Fruit fly (Drosophila melanogaster) whole organism, embryonic: Measurements from ENCODE around the gene CG43658.
A peak's percentile ranks its signal among the peaks of the same experiment; 100 is the strongest.

ENCODE experiments used
- Awh ChIP-seq: fragments of 200-800 bp; sonication (Bioruptor generic); IDR thresholded peaks from 2 replicates; pipeline ENCODE4, ENCODE4 v1.3.6; 2022; ENCODE audit warnings: missing biosample characterization, missing genetic modification characterization
- Blimp-1 ChIP-seq: fragments of 200-800 bp; sonication (Bioruptor generic); optimal IDR thresholded peaks from 3 replicates; lab custom pipeline; 2018; ENCODE audit warnings: missing biosample characterization, missing genetic modification characterization, mild to moderate bottlenecking, moderate library complexity, missing genetic modification reagents
- CG10321 ChIP-seq: fragments of 200-800 bp; sonication (Bioruptor generic); IDR thresholded peaks from 2 replicates; pipeline ENCODE4 v1.3.6; 2022; ENCODE audit warnings: missing biosample characterization, missing genetic modification characterization
- CG10959 ChIP-seq: fragments of 200-800 bp; sonication (Bioruptor generic); IDR thresholded peaks from 2 replicates; pipeline ENCODE4 v1.3.6; 2022; ENCODE audit warnings: missing biosample characterization, missing genetic modification characterization
- CG12071 ChIP-seq: fragments of 200-800 bp; sonication (Bioruptor generic); optimal IDR thresholded peaks from 3 replicates; lab custom pipeline; 2018; ENCODE audit warnings: missing biosample characterization, mild to moderate bottlenecking, missing genetic modification characterization
- CG12155 ChIP-seq: fragments of 200-800 bp; sonication (Bioruptor generic); optimal IDR thresholded peaks from 3 replicates; lab custom pipeline; 2016; ENCODE audit warnings: missing biosample characterization, missing genetic modification characterization
- CG12659 ChIP-seq: fragments of 200-800 bp; sonication (Bioruptor generic); optimal IDR thresholded peaks from 3 replicates; lab custom pipeline; 2017; ENCODE audit warnings: mild to moderate bottlenecking, missing biosample characterization, missing genetic modification reagents, missing genetic modification characterization
- CG13775 ChIP-seq: fragments of 200-800 bp; sonication (Bioruptor generic); optimal IDR thresholded peaks from 3 replicates; lab custom pipeline; 2017; ENCODE audit warnings: missing biosample characterization, mild to moderate bottlenecking, missing genetic modification characterization
- CG15073 ChIP-seq: fragments of 200-800 bp; sonication (Bioruptor generic); optimal IDR thresholded peaks from 2 replicates; lab custom pipeline; 2016; ENCODE audit warnings: missing biosample characterization, missing genetic modification characterization
- CG1602 ChIP-seq: fragments of 200-800 bp; sonication (Bioruptor generic); optimal IDR thresholded peaks from 3 replicates; lab custom pipeline; 2016; ENCODE audit warnings: missing biosample characterization, missing genetic modification characterization
- CG16815 ChIP-seq: fragments of 200-800 bp; sonication (Bioruptor generic); optimal IDR thresholded peaks from 3 replicates; lab custom pipeline; 2017; ENCODE audit warnings: missing biosample characterization, mild to moderate bottlenecking, missing genetic modification characterization
- CG17186 ChIP-seq: fragments of 200-800 bp; sonication (Bioruptor generic); optimal IDR thresholded peaks from 3 replicates; lab custom pipeline; 2017; ENCODE audit warnings: missing biosample characterization, missing genetic modification reagents, missing genetic modification characterization
- CG2712 ChIP-seq: fragments of 200-800 bp; optimal IDR thresholded peaks from 3 replicates; lab custom pipeline; 2019; ENCODE audit warnings: missing biosample characterization, mild to moderate bottlenecking, missing genetic modification characterization, moderate library complexity
- CG2875 ChIP-seq: fragments of 200-800 bp; sonication (Bioruptor generic); optimal IDR thresholded peaks from 2 replicates; lab custom pipeline; 2017; ENCODE audit warnings: missing biosample characterization, mild to moderate bottlenecking, missing genetic modification characterization, missing genetic modification reagents
- CG3163 ChIP-seq: fragments of 200-800 bp; sonication (Bioruptor generic); optimal IDR thresholded peaks from 3 replicates; lab custom pipeline; 2016; ENCODE audit warnings: missing biosample characterization, missing genetic modification characterization
- CG4282 ChIP-seq: fragments of 200-800 bp; sonication (Bioruptor generic); optimal IDR thresholded peaks from 2 replicates; lab custom pipeline; 2016; ENCODE audit warnings: missing biosample characterization, missing genetic modification characterization
- CG6854 ChIP-seq: fragments of 200-800 bp; sonication (Bioruptor generic); optimal IDR thresholded peaks from 3 replicates; lab custom pipeline; 2017; ENCODE audit warnings: missing biosample characterization, mild to moderate bottlenecking, missing genetic modification characterization
- CG7372 ChIP-seq: fragments of 200-800 bp; sonication (Bioruptor generic); IDR thresholded peaks from 2 replicates; pipeline ENCODE4 v1.3.6; 2022; ENCODE audit warnings: missing biosample characterization, missing genetic modification characterization
- CG7786 ChIP-seq: fragments of 200-800 bp; sonication (Bioruptor generic); optimal IDR thresholded peaks from 2 replicates; lab custom pipeline; 2016; ENCODE audit warnings: missing biosample characterization, missing genetic modification characterization
- CG9932 ChIP-seq: fragments of 200-800 bp; sonication (Bioruptor generic); IDR thresholded peaks from 2 replicates; pipeline ENCODE4 v1.3.6; 2022; ENCODE audit warnings: missing biosample characterization, missing genetic modification characterization
- Dad ChIP-seq: fragments of 200-800 bp; sonication (Bioruptor generic); optimal IDR thresholded peaks from 3 replicates; lab custom pipeline; 2016; ENCODE audit warnings: missing biosample characterization, missing genetic modification characterization
- Dll ChIP-seq: fragments of 200-800 bp; sonication (Bioruptor generic); IDR thresholded peaks from 4 replicates; pipeline ENCODE4 v1.3.6; 2022; ENCODE audit warnings: missing biosample characterization, missing genetic modification characterization; ENCODE audit not compliant: partially characterized antibody
- Doc3 ChIP-seq: fragments of 200-800 bp; sonication (Bioruptor generic); IDR thresholded peaks from 3 replicates; pipeline ENCODE4 v1.3.6; 2022; ENCODE audit warnings: missing biosample characterization, missing genetic modification characterization; ENCODE audit not compliant: partially characterized antibody
- E2f1 ChIP-seq: fragments of 200-800 bp; sonication (Bioruptor generic); IDR thresholded peaks from 2 replicates; pipeline ENCODE4 v1.3.6; 2022; ENCODE audit warnings: missing biosample characterization, missing genetic modification characterization
- GATAe ChIP-seq: fragments of 200-800 bp; sonication (Bioruptor generic); conservative IDR thresholded peaks from 2 replicates; pipeline ENCODE4 v1.3.6; 2022; ENCODE audit warnings: missing biosample characterization, missing genetic modification characterization
- Gsc ChIP-seq: fragments of 200-800 bp; sonication (Bioruptor generic); IDR thresholded peaks from 2 replicates; pipeline ENCODE4 v1.3.6; 2022; ENCODE audit warnings: missing biosample characterization, missing genetic modification characterization
- HLH3B ChIP-seq: fragments of 200-800 bp; sonication (Bioruptor generic); IDR thresholded peaks from 2 replicates; pipeline ENCODE4 v1.3.6; 2022; ENCODE audit warnings: missing biosample characterization, missing genetic modification characterization
- HLHmδ ChIP-seq: fragments of 200-800 bp; sonication (Bioruptor generic); optimal IDR thresholded peaks from 2 replicates; lab custom pipeline; 2018; ENCODE audit warnings: missing biosample characterization, mild to moderate bottlenecking, missing genetic modification characterization, moderate library complexity
- HmgZ ChIP-seq: fragments of 200-800 bp; sonication (Bioruptor generic); optimal IDR thresholded peaks from 2 replicates; lab custom pipeline; 2018; ENCODE audit warnings: missing biosample characterization, mild to moderate bottlenecking, missing genetic modification characterization
- Hr51 ChIP-seq, 2 experiments: fragments of 200-800 bp; sonication (Bioruptor generic); optimal IDR thresholded peaks; 2 replicates in 1 of 2; 3 replicates in 1 of 2; lab custom pipeline; 2016 to 2018; ENCODE audit warnings: missing biosample characterization in 2 of 2, missing genetic modification characterization in 2 of 2, mild to moderate bottlenecking in 1 of 2, moderate library complexity in 1 of 2
- MTF-1 ChIP-seq: fragments of 200-800 bp; sonication (Bioruptor generic); optimal IDR thresholded peaks from 2 replicates; lab custom pipeline; 2018; ENCODE audit warnings: missing biosample characterization, mild to moderate bottlenecking, missing genetic modification characterization, borderline replicate concordance
- Spps ChIP-seq: fragments of 200-800 bp; sonication (Bioruptor generic); optimal IDR thresholded peaks from 2 replicates; lab custom pipeline; 2018; ENCODE audit warnings: missing biosample characterization, mild to moderate bottlenecking, missing genetic modification characterization
- Taf1 ChIP-seq: fragments of 200-800 bp; sonication (Bioruptor generic); IDR thresholded peaks from 2 replicates; pipeline ENCODE4 v1.3.6; 2022; ENCODE audit warnings: missing biosample characterization, missing genetic modification characterization
- Xbp1 ChIP-seq: fragments of 200-800 bp; sonication (Bioruptor generic); optimal IDR thresholded peaks from 3 replicates; lab custom pipeline; 2016; ENCODE audit warnings: missing biosample characterization, mild to moderate bottlenecking, missing genetic modification characterization
- amos ChIP-seq: fragments of 200-800 bp; sonication (Bioruptor generic); IDR thresholded peaks from 2 replicates; pipeline ENCODE4 v1.3.6; 2022; ENCODE audit warnings: missing biosample characterization, missing genetic modification characterization; ENCODE audit not compliant: partially characterized antibody
- bbx ChIP-seq: fragments of 200-800 bp; sonication (Bioruptor generic); IDR thresholded peaks from 2 replicates; pipeline ENCODE4 v1.3.6; 2022; ENCODE audit warnings: missing biosample characterization, missing genetic modification characterization; ENCODE audit not compliant: partially characterized antibody
- dm ChIP-seq: fragments of 200-800 bp; sonication (Bioruptor generic); optimal IDR thresholded peaks from 3 replicates; lab custom pipeline; 2016; ENCODE audit warnings: missing biosample characterization, missing genetic modification characterization
- dysf ChIP-seq: fragments of 200-800 bp; sonication (Bioruptor generic); IDR thresholded peaks from 3 replicates; pipeline ENCODE4 v1.3.6; 2022; ENCODE audit warnings: missing biosample characterization, missing genetic modification characterization
- esg ChIP-seq: fragments of 200-800 bp; sonication (Bioruptor generic); conservative IDR thresholded peaks from 2 replicates; pipeline ENCODE4 v1.3.6; 2022; ENCODE audit warnings: missing biosample characterization, missing genetic modification characterization
- gem ChIP-seq: fragments of 200-800 bp; sonication (Bioruptor generic); optimal IDR thresholded peaks from 2 replicates; lab custom pipeline; 2019; ENCODE audit warnings: missing biosample characterization, mild to moderate bottlenecking, missing genetic modification characterization, moderate library complexity
- knrl ChIP-seq: fragments of 200-800 bp; sonication (Bioruptor generic); IDR thresholded peaks from 3 replicates; pipeline ENCODE4 v1.3.6; 2022; ENCODE audit warnings: missing biosample characterization, missing genetic modification characterization; ENCODE audit not compliant: partially characterized antibody
- lilli ChIP-seq: fragments of 200-800 bp; sonication (Bioruptor generic); optimal IDR thresholded peaks from 3 replicates; lab custom pipeline; 2016; ENCODE audit warnings: missing biosample characterization, missing genetic modification characterization
- luna ChIP-seq: fragments of 200-800 bp; sonication (Bioruptor generic); optimal IDR thresholded peaks from 2 replicates; lab custom pipeline; 2016; ENCODE audit warnings: missing biosample characterization, missing genetic modification characterization
- mirr ChIP-seq: fragments of 200-800 bp; sonication (Bioruptor generic); optimal IDR thresholded peaks from 3 replicates; lab custom pipeline; 2018; ENCODE audit warnings: missing biosample characterization, mild to moderate bottlenecking, missing genetic modification characterization
- oc ChIP-seq: fragments of 200-800 bp; sonication (Bioruptor generic); optimal IDR thresholded peaks from 2 replicates; lab custom pipeline; 2018; ENCODE audit warnings: missing biosample characterization, mild to moderate bottlenecking, missing genetic modification characterization, moderate library complexity
- sd ChIP-seq: fragments of 200-800 bp; sonication (Bioruptor generic); optimal IDR thresholded peaks from 3 replicates; lab custom pipeline; 2018; ENCODE audit warnings: missing biosample characterization, mild to moderate bottlenecking, missing genetic modification characterization, moderate library complexity
- slp2 ChIP-seq: fragments of 200-800 bp; sonication (Bioruptor generic); optimal IDR thresholded peaks from 2 replicates; lab custom pipeline; 2016; ENCODE audit warnings: missing biosample characterization, missing genetic modification characterization
- so ChIP-seq: fragments of 200-800 bp; sonication (Bioruptor generic); IDR thresholded peaks from 3 replicates; pipeline ENCODE4 v1.3.6; 2022; ENCODE audit warnings: missing biosample characterization, missing genetic modification characterization
- wor ChIP-seq: fragments of 200-800 bp; sonication (Bioruptor generic); IDR thresholded peaks from 2 replicates; pipeline ENCODE4 v1.3.6; 2022; ENCODE audit warnings: missing biosample characterization, missing genetic modification characterization

The CG43658 gene

dm6 chrX:17531549-17532131, 29.3 kb downstream of the CG43658 start (continued):
- TF ChIP-seq CG7372 (peak; percentile 66; the same call in 1 of the 2 replicates), Spps (tag; lab: Kevin White, UChicago) (no peak), Dad (GFP tag; lab: Kevin White, UChicago) (peak; percentile 7), mirr (GFP tag; lab: Kevin White, UChicago) (peak; percentile 29), CG1602 (peak; percentile 70), Dll (GFP tag; lab: Robert Waterston, UW) (no peak), Hr51 (GFP tag; optimal IDR thresholded peaks at IDR 0.05; lab: Kevin White, UChicago) (peak in 1 of 2 experiments; percentile 35), CG16815 (GFP tag; lab: Kevin White, UChicago) (peak; percentile 62), CG12071 (GFP tag; lab: Kevin White, UChicago) (peak; percentile 1), CG10321 (GFP tag; lab: Robert Waterston, UW) (peak; percentile 29; the same call in 1 of the 2 replicates), Blimp-1 (GFP tag; lab: Kevin White, UChicago) (peak; percentile 8), gem (tag; lab: Kevin White, UChicago) (peak; percentile 49), sd (tag; lab: Kevin White, UChicago) (no peak), CG3163 (GFP tag; lab: Kevin White, UChicago) (peak; percentile 31), MTF-1 (peak; percentile 90), GATAe (GFP tag; lab: Robert Waterston, UW) (0 out of 2 replicates have a peak, but pooled peaks have one; percentile 22), CG10959 (GFP tag; lab: Robert Waterston, UW) (peak; percentile 88), dm (no peak), slp2 (GFP tag; lab: Kevin White, UChicago) (peak; percentile 57), Doc3 (no peak), E2f1 (peak; percentile 81), CG12155 (GFP tag; lab: Kevin White, UChicago) (peak; percentile 46), HLHmδ (peak; percentile 63), CG15073 (GFP tag; lab: Kevin White, UChicago) (peak; percentile 48), Taf1 (GFP tag; lab: Robert Waterston, UW) (peak; percentile 85), wor (GFP tag; lab: Robert Waterston, UW) (peak; percentile 54; the same call in 1 of the 2 replicates), Awh (GFP tag; lab: Robert Waterston, UW) (peak; percentile 70), dysf (GFP tag; lab: Robert Waterston, UW) (peak; percentile 88), bbx (GFP tag; lab: Robert Waterston, UW) (no peak; the same call in 1 of the 2 replicates), CG4282 (GFP tag; lab: Kevin White, UChicago) (no peak), so (GFP tag; lab: Robert Waterston, UW) (peak; percentile 18; the same call in 1 of the 3 replicates), CG2875 (GFP tag; lab: Kevin White, UChicago) (peak; percentile 47), oc (tag; lab: Kevin White, UChicago) (peak; percentile 47), amos (GFP tag; lab: Robert Waterston, UW) (peak; percentile 55), Gsc (GFP tag; lab: Robert Waterston, UW) (peak; percentile 38; the same call in 1 of the 2 replicates), knrl (GFP tag; lab: Robert Waterston, UW) (peak; percentile 48; the same call in 1 of the 3 replicates), CG17186 (no peak), CG13775 (peak; percentile 39), CG6854 (no peak), HLH3B (peak; percentile 61; the same call in 1 of the 2 replicates), Xbp1 (GFP tag; lab: Kevin White, UChicago) (peak; percentile 80), lilli (GFP tag; lab: Kevin White, UChicago) (peak; percentile 55), CG12659 (GFP tag; lab: Kevin White, UChicago) (peak; percentile 43), CG2712 (tag; lab: Kevin White, UChicago) (peak; percentile 49), esg (GFP tag; lab: Robert Waterston, UW) (peak; percentile 58), HmgZ (peak; percentile 43), CG9932 (GFP tag; lab: Robert Waterston, UW) (peak; percentile 87), luna (GFP tag; lab: Kevin White, UChicago) (no peak), CG7786 (GFP tag; lab: Kevin White, UChicago) (peak; percentile 0)
